Worm (Caenorhabditis elegans): ENCODE results near the gene ZK1321.1.

ZK1321.1 gene

DNA sequence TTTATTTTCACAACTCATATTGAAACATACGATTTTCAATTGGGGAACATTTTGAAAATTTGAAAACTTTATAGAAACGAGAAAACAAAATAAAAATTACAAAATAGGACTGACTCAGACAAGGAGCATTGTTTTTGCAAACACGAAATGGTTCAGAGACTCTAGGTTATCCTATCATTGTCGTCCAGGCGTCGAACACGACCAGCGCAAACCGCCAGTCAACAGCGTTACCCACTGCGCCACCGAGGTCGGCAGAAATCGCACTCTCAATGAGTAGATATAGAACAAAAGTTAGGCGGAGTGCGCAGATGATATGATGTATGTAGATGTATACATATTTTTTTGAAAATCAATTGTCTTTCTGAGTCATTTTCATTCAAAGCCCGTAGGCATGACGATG, 20.8 kb downstream of the ZK1321.1 start (continued):
- TF ChIP-seq egl-43 (GFP tag; IDR thresholded peaks at IDR 0.05) (no peak), D1046.2 (GFP tag; IDR thresholded peaks at IDR 0.05) (peak; percentile 86; the same call in 1 of the 2 replicates), ceh-32 (tag; optimal IDR thresholded peaks at IDR 0.05; ENCODE audit: poor library complexity) (no peak), pha-4 (GFP tag; IDR thresholded peaks at IDR 0.05) (peak; percentile 86), pha-4 (tag; optimal IDR thresholded peaks at IDR 0.05) (no peak), zfp-3 (GFP tag; conservative IDR thresholded peaks at IDR 0.05) (no peak), spr-1 (tag; optimal IDR thresholded peaks at IDR 0.05) (peak; percentile 72), lin-13 (GFP tag; optimal IDR thresholded peaks at IDR 0.05) (no peak), snpc-1.2 (GFP tag; IDR thresholded peaks at IDR 0.05) (peak; percentile 87), unc-62 (GFP tag; optimal IDR thresholded peaks at IDR 0.05 in 1 of 2) (no peak), unc-62 (tag; optimal IDR thresholded peaks at IDR 0.05) (no peak), daf-8 (GFP tag; IDR thresholded peaks at IDR 0.05) (no peak), zfp-2 (tag; optimal IDR thresholded peaks at IDR 0.05) (no peak), dmd-6 (GFP tag; IDR thresholded peaks at IDR 0.05) (peak; percentile 67), Y48G9A.11 (GFP tag; IDR thresholded peaks at IDR 0.05) (peak; percentile 85), ceh-28 (tag; optimal IDR thresholded peaks at IDR 0.05) (no peak), fos-1 (tag; optimal IDR thresholded peaks at IDR 0.05) (no peak), unc-130 (GFP tag; optimal IDR thresholded peaks at IDR 0.05) (peak; percentile 74), gei-8 (GFP tag; optimal IDR thresholded peaks at IDR 0.05) (peak; percentile 74), T20F7.1 (GFP tag; optimal IDR thresholded peaks at IDR 0.05) (peak; percentile 44), dmd-8 (GFP tag; IDR thresholded peaks at IDR 0.05) (peak; percentile 85), Y75B8A.6 (GFP tag; IDR thresholded peaks at IDR 0.05) (no peak), Y105C5A.15 (GFP tag; IDR thresholded peaks at IDR 0.05) (peak; percentile 91), Y5F2A.4 (GFP tag; optimal IDR thresholded peaks at IDR 0.05) (peak; percentile 76), madf-9 (GFP tag; conservative IDR thresholded peaks at IDR 0.05) (peak; percentile 84), mes-2 (tag; optimal IDR thresholded peaks at IDR 0.05; ENCODE audit: poor library complexity, severe bottlenecking) (no peak), cey-2 (tag; optimal IDR thresholded peaks at IDR 0.05; ENCODE audit: borderline replicate concordance, insufficient read depth) (no peak), rbr-2 (tag; optimal IDR thresholded peaks at IDR 0.05) (peak; percentile 82), dmd-9 (GFP tag; IDR thresholded peaks at IDR 0.05) (0 out of 2 replicates have a peak, but pooled peaks have one; percentile 12), duxl-1 (tag; optimal IDR thresholded peaks at IDR 0.05; ENCODE audit: poor library complexity) (peak; percentile 58), ztf-7 (tag; optimal IDR thresholded peaks at IDR 0.05) (peak; percentile 33), F10B5.3 (tag; optimal IDR thresholded peaks at IDR 0.05) (no peak), ama-1 (optimal IDR thresholded peaks at IDR 0.05) (no peak), aly-2 (tag; optimal IDR thresholded peaks at IDR 0.05) (no peak), nhr-48 (tag; optimal IDR thresholded peaks at IDR 0.05) (peak; percentile 32), mep-1 (tag; optimal IDR thresholded peaks at IDR 0.05) (peak; percentile 63)

DNA sequence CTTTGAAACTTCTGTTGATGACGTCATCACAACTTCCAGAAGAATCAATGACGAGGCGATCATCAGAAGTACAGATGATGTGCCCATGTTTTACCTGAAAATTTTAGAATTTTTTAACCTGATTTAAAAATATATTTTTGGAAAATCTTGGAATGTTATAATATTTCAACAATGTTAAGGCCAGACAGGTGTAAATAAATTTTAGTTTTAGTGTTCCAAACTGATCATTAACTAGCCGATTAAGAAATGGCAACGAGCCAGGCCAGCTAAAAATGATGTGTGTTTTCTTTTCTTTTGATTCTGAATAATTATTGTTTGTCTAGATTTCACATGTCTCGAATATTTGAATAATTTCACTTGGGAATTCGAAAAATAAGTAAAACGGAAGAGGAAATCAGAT, 22.0 kb downstream of the ZK1321.1 start, which contains the start of gene T10B9.9:
Gene T10B9.9, minus strand, starts transcription at position 101 of the 400 bp plus-strand sequence.
- no peak for TF ChIP-seq pha-4 (GFP tag; IDR thresholded peaks at IDR 0.05)
- TF ChIP-seq pha-4 (tag; optimal IDR thresholded peaks at IDR 0.05): no peak

DNA sequence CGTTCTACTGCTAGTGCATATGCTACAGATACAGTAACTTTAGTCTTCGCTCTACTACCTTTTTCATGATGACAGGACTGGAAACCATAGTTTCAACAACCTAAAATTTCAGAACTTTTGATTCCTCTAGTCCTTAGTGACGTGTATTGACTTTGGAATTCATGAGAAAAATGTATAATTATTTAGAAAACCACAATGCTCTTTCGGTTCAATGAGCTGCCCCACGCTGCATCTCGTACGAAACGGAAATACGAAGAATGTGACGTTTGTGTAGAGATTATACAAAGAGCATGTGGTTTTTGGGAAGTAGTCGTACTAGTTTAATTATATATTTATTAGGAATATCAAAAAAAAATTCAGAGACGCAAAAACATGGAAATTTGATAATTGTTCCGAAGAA, 24.7 kb downstream of the ZK1321.1 start:
- no peak for TF ChIP-seq rbr-2 (tag; optimal IDR thresholded peaks at IDR 0.05)
- TF ChIP-seq zag-1 (tag; optimal IDR thresholded peaks at IDR 0.05): no peak
- peak in 1 of 2 experiments; percentile 19 for TF ChIP-seq unc-62 (GFP tag; optimal IDR thresholded peaks at IDR 0.05 in 1 of 2)
- TF ChIP-seq unc-62 (tag; optimal IDR thresholded peaks at IDR 0.05): no peak
- TF ChIP-seq attf-4 (tag; optimal IDR thresholded peaks at IDR 0.05): no peak
- TF ChIP-seq Y48G9A.11 (GFP tag; IDR thresholded peaks at IDR 0.05): no peak
- TF ChIP-seq aly-2 (tag; optimal IDR thresholded peaks at IDR 0.05): no peak
- TF ChIP-seq aha-1 (tag): peak; percentile 9
- no peak for TF ChIP-seq pqm-1 (tag; optimal IDR thresholded peaks at IDR 0.05)
- TF ChIP-seq mdl-1 (tag; optimal IDR thresholded peaks at IDR 0.05): no peak
- TF ChIP-seq ceh-82 (tag; optimal IDR thresholded peaks at IDR 0.05): no peak
- TF ChIP-seq T26A8.4 (GFP tag; IDR thresholded peaks at IDR 0.05): no peak
- TF ChIP-seq nhr-6 (tag; optimal IDR thresholded peaks at IDR 0.05): no peak
